Fruit fly (Drosophila melanogaster) whole organism, embryonic: ENCODE data around the gene lute.

Source experiments
- CG10321 ChIP-seq: fragments of 200-800 bp; sonication (Bioruptor generic); IDR thresholded peaks from 2 replicates; pipeline ENCODE4 v1.3.6; 2022; ENCODE audit warnings: missing biosample characterization, missing genetic modification characterization
- CG10431 ChIP-seq: fragments of 200-800 bp; sonication (Bioruptor generic); optimal IDR thresholded peaks from 3 replicates; lab custom pipeline; 2018; ENCODE audit warnings: missing biosample characterization, mild to moderate bottlenecking, missing genetic modification characterization
- CG11560 ChIP-seq: fragments of 200-800 bp; sonication (Bioruptor generic); IDR thresholded peaks from 3 replicates; pipeline ENCODE4 v1.3.6; 2022; ENCODE audit warnings: missing biosample characterization, missing genetic modification characterization
- CG13775 ChIP-seq: fragments of 200-800 bp; sonication (Bioruptor generic); optimal IDR thresholded peaks from 3 replicates; lab custom pipeline; 2017; ENCODE audit warnings: missing biosample characterization, mild to moderate bottlenecking, missing genetic modification characterization
- CG15514 ChIP-seq: fragments of 200-800 bp; sonication (Bioruptor generic); optimal IDR thresholded peaks from 3 replicates; lab custom pipeline; 2017; ENCODE audit warnings: missing biosample characterization, missing genetic modification characterization, mild to moderate bottlenecking, moderate library complexity, missing genetic modification reagents
- CG1602 ChIP-seq: fragments of 200-800 bp; sonication (Bioruptor generic); optimal IDR thresholded peaks from 3 replicates; lab custom pipeline; 2016; ENCODE audit warnings: missing biosample characterization, missing genetic modification characterization
- CG17328 ChIP-seq: fragments of 200-800 bp; sonication (Bioruptor generic); IDR thresholded peaks from 2 replicates; pipeline ENCODE4 v1.3.6; 2022; ENCODE audit warnings: missing biosample characterization, missing genetic modification characterization
- CG2129 ChIP-seq: fragments of 200-800 bp; sonication (Bioruptor generic); IDR thresholded peaks from 2 replicates; pipeline ENCODE4 v1.3.6; 2022; ENCODE audit warnings: missing biosample characterization, missing genetic modification characterization; ENCODE audit not compliant: partially characterized antibody
- CG2875 ChIP-seq: fragments of 200-800 bp; sonication (Bioruptor generic); optimal IDR thresholded peaks from 2 replicates; lab custom pipeline; 2017; ENCODE audit warnings: missing biosample characterization, mild to moderate bottlenecking, missing genetic modification characterization, missing genetic modification reagents
- CG3163 ChIP-seq: fragments of 200-800 bp; sonication (Bioruptor generic); optimal IDR thresholded peaks from 3 replicates; lab custom pipeline; 2016; ENCODE audit warnings: missing biosample characterization, missing genetic modification characterization
- CG32772 ChIP-seq: fragments of 200-800 bp; sonication (Bioruptor generic); IDR thresholded peaks from 2 replicates; pipeline ENCODE4 v1.3.6; 2022; ENCODE audit warnings: missing biosample characterization, missing genetic modification characterization
- CG3281 ChIP-seq: fragments of 200-800 bp; sonication (Bioruptor generic); optimal IDR thresholded peaks from 3 replicates; lab custom pipeline; 2017; ENCODE audit warnings: missing biosample characterization, mild to moderate bottlenecking, missing genetic modification characterization
- CG6791 ChIP-seq: fragments of 200-800 bp; sonication (Bioruptor generic); IDR thresholded peaks from 3 replicates; pipeline ENCODE4 v1.3.6; 2022; ENCODE audit warnings: missing biosample characterization, missing genetic modification characterization; ENCODE audit not compliant: partially characterized antibody
- CG9727 ChIP-seq: fragments of 200-800 bp; sonication (Bioruptor generic); optimal IDR thresholded peaks from 3 replicates; lab custom pipeline; 2017; ENCODE audit warnings: missing biosample characterization, mild to moderate bottlenecking, missing genetic modification characterization
- CkIIα-i1 ChIP-seq: fragments of 200-800 bp; sonication (Bioruptor generic); IDR thresholded peaks from 2 replicates; pipeline ENCODE4 v1.3.6; 2022; ENCODE audit warnings: missing biosample characterization, missing genetic modification characterization
- Dad ChIP-seq: fragments of 200-800 bp; sonication (Bioruptor generic); optimal IDR thresholded peaks from 3 replicates; lab custom pipeline; 2016; ENCODE audit warnings: missing biosample characterization, missing genetic modification characterization
- Dek ChIP-seq: fragments of 200-800 bp; sonication (Bioruptor generic); optimal IDR thresholded peaks from 3 replicates; lab custom pipeline; 2019; ENCODE audit warnings: missing biosample characterization, mild to moderate bottlenecking, missing genetic modification characterization, moderate library complexity
- Dll ChIP-seq: fragments of 200-800 bp; sonication (Bioruptor generic); IDR thresholded peaks from 4 replicates; pipeline ENCODE4 v1.3.6; 2022; ENCODE audit warnings: missing biosample characterization, missing genetic modification characterization; ENCODE audit not compliant: partially characterized antibody
- Doc2 ChIP-seq: fragments of 200-800 bp; sonication (Bioruptor generic); IDR thresholded peaks from 2 replicates; pipeline ENCODE4 v1.3.6; 2022; ENCODE audit warnings: missing biosample characterization, missing genetic modification characterization
- Drgx ChIP-seq: fragments of 200-800 bp; sonication (Bioruptor generic); IDR thresholded peaks from 2 replicates; pipeline ENCODE4 v1.3.6; 2022; ENCODE audit warnings: missing biosample characterization, missing genetic modification characterization
- Gsc ChIP-seq: fragments of 200-800 bp; sonication (Bioruptor generic); IDR thresholded peaks from 2 replicates; pipeline ENCODE4 v1.3.6; 2022; ENCODE audit warnings: missing biosample characterization, missing genetic modification characterization
- H2.0 ChIP-seq: fragments of 200-800 bp; sonication (Bioruptor generic); IDR thresholded peaks from 2 replicates; pipeline ENCODE4 v1.3.6; 2022; ENCODE audit warnings: missing biosample characterization, missing genetic modification characterization
- Hr39 ChIP-seq: fragments of >200 bp; optimal IDR thresholded peaks from 2 replicates; lab custom pipeline; 2017
- Hr78 ChIP-seq, 2 experiments: fragments of 200-800 bp in 1 of 2; fragments of >200 bp in 1 of 2; sonication (Bioruptor generic) in 1 of 2; optimal IDR thresholded peaks; 2 replicates each; lab custom pipeline; 2017 to 2019; ENCODE audit warnings: missing biosample characterization in 2 of 2, missing genetic modification characterization in 2 of 2, mild to moderate bottlenecking in 1 of 2, moderate library complexity in 1 of 2
- Hsf ChIP-seq: fragments of 200-800 bp; sonication (Bioruptor generic); optimal IDR thresholded peaks from 3 replicates; lab custom pipeline; 2016; ENCODE audit warnings: missing biosample characterization, missing genetic modification characterization
- Nf-YB ChIP-seq: fragments of 200-800 bp; sonication (Bioruptor generic); optimal IDR thresholded peaks from 3 replicates; lab custom pipeline; 2019; ENCODE audit warnings: missing biosample characterization, mild to moderate bottlenecking, missing genetic modification characterization, moderate library complexity
- Nf-YC ChIP-seq: fragments of 200-800 bp; optimal IDR thresholded peaks from 3 replicates; lab custom pipeline; 2019; ENCODE audit warnings: missing biosample characterization, mild to moderate bottlenecking, missing genetic modification characterization, moderate library complexity
- Pdp1 ChIP-seq, 2 experiments: fragments of 200-800 bp; sonication (Bioruptor generic); optimal IDR thresholded peaks; 3 replicates each; lab custom pipeline; 2016; ENCODE audit warnings: missing biosample characterization in 2 of 2, missing genetic modification characterization in 2 of 2, mild to moderate bottlenecking in 1 of 2, moderate library complexity in 1 of 2
- Side ChIP-seq: fragments of 200-800 bp; sonication (Bioruptor generic); optimal IDR thresholded peaks from 2 replicates; lab custom pipeline; 2016; ENCODE audit warnings: missing biosample characterization, missing genetic modification characterization
- az2 ChIP-seq: fragments of 200-800 bp; sonication (Bioruptor generic); optimal IDR thresholded peaks from 3 replicates; lab custom pipeline; 2016; ENCODE audit warnings: missing biosample characterization, missing genetic modification characterization
- chn ChIP-seq: fragments of 200-800 bp; sonication (Bioruptor generic); optimal IDR thresholded peaks from 2 replicates; lab custom pipeline; 2016; ENCODE audit warnings: missing biosample characterization, missing genetic modification characterization
- crol ChIP-seq: fragments of 200-800 bp; sonication (Bioruptor generic); IDR thresholded peaks from 2 replicates; pipeline ENCODE4 v1.3.6; 2022; ENCODE audit warnings: missing biosample characterization, missing genetic modification characterization
- dimm ChIP-seq: fragments of 200-800 bp; sonication (Bioruptor generic); IDR thresholded peaks from 2 replicates; pipeline ENCODE4 v1.3.6; 2022; ENCODE audit warnings: missing biosample characterization, missing genetic modification characterization
- dmrt11E ChIP-seq: fragments of 200-800 bp; sonication (Bioruptor generic); optimal IDR thresholded peaks from 3 replicates; lab custom pipeline; 2018; ENCODE audit warnings: missing biosample characterization, mild to moderate bottlenecking, missing genetic modification characterization, moderate library complexity
- esg ChIP-seq: fragments of 200-800 bp; sonication (Bioruptor generic); conservative IDR thresholded peaks from 2 replicates; pipeline ENCODE4 v1.3.6; 2022; ENCODE audit warnings: missing biosample characterization, missing genetic modification characterization
- fd3F ChIP-seq: fragments of 200-800 bp; sonication (Bioruptor generic); optimal IDR thresholded peaks from 2 replicates; lab custom pipeline; 2018; ENCODE audit warnings: missing biosample characterization, mild to moderate bottlenecking, missing genetic modification characterization, moderate library complexity
- gce ChIP-seq: fragments of 200-800 bp; sonication (Bioruptor generic); IDR thresholded peaks from 3 replicates; pipeline ENCODE4 v1.3.6; 2022; ENCODE audit warnings: missing biosample characterization, missing genetic modification characterization
- grn ChIP-seq: fragments of 200-800 bp; sonication (Bioruptor generic); optimal IDR thresholded peaks from 3 replicates; lab custom pipeline; 2017; ENCODE audit warnings: missing biosample characterization, missing genetic modification characterization
- gt ChIP-seq: fragments of 200-800 bp; sonication (Bioruptor generic); IDR thresholded peaks from 2 replicates; pipeline ENCODE4 v1.3.6; 2022; ENCODE audit warnings: missing biosample characterization, missing genetic modification characterization
- h ChIP-seq: fragments of >200 bp; optimal IDR thresholded peaks from 2 replicates; lab custom pipeline; 2017
- hbn ChIP-seq: fragments of 200-800 bp; sonication (Bioruptor generic); IDR thresholded peaks from 2 replicates; pipeline ENCODE4 v1.3.6; 2022; ENCODE audit warnings: missing biosample characterization, missing genetic modification characterization; ENCODE audit not compliant: partially characterized antibody
- klu ChIP-seq: fragments of 200-800 bp; sonication (Bioruptor generic); IDR thresholded peaks from 2 replicates; pipeline ENCODE4 v1.3.6; 2022; ENCODE audit warnings: missing biosample characterization, missing genetic modification characterization
- oc ChIP-seq: fragments of 200-800 bp; sonication (Bioruptor generic); optimal IDR thresholded peaks from 2 replicates; lab custom pipeline; 2018; ENCODE audit warnings: missing biosample characterization, mild to moderate bottlenecking, missing genetic modification characterization, moderate library complexity
- phol ChIP-seq: fragments of 200-800 bp; sonication (Bioruptor generic); optimal IDR thresholded peaks from 3 replicates; lab custom pipeline; 2018; ENCODE audit warnings: missing biosample characterization, mild to moderate bottlenecking, missing genetic modification characterization, moderate library complexity
- shn ChIP-seq: fragments of 200-800 bp; sonication (Bioruptor generic); optimal IDR thresholded peaks from 3 replicates; lab custom pipeline; 2016; ENCODE audit warnings: missing biosample characterization, missing genetic modification characterization
- slbo ChIP-seq: fragments of 200-800 bp; sonication (Bioruptor generic); IDR thresholded peaks from 2 replicates; pipeline ENCODE4 v1.3.6; 2022; ENCODE audit warnings: missing biosample characterization, missing genetic modification characterization
- slou ChIP-seq: fragments of 200-800 bp; sonication (Bioruptor generic); optimal IDR thresholded peaks from 3 replicates; lab custom pipeline; 2016; ENCODE audit warnings: missing biosample characterization, missing genetic modification characterization
- trem ChIP-seq: fragments of 200-800 bp; optimal IDR thresholded peaks from 3 replicates; lab custom pipeline; 2019; ENCODE audit warnings: missing biosample characterization, mild to moderate bottlenecking, missing genetic modification characterization, moderate library complexity
- ttk ChIP-seq: fragments of 200-800 bp; sonication (Bioruptor generic); IDR thresholded peaks from 2 replicates; pipeline ENCODE4 v2.1.2; 2022; ENCODE audit warnings: missing biosample characterization, missing genetic modification characterization
- zen ChIP-seq: fragments of 200-800 bp; sonication (Bioruptor generic); optimal IDR thresholded peaks from 3 replicates; lab custom pipeline; 2018; ENCODE audit warnings: missing biosample characterization, mild to moderate bottlenecking, missing genetic modification characterization, moderate library complexity

lute gene

DNA sequence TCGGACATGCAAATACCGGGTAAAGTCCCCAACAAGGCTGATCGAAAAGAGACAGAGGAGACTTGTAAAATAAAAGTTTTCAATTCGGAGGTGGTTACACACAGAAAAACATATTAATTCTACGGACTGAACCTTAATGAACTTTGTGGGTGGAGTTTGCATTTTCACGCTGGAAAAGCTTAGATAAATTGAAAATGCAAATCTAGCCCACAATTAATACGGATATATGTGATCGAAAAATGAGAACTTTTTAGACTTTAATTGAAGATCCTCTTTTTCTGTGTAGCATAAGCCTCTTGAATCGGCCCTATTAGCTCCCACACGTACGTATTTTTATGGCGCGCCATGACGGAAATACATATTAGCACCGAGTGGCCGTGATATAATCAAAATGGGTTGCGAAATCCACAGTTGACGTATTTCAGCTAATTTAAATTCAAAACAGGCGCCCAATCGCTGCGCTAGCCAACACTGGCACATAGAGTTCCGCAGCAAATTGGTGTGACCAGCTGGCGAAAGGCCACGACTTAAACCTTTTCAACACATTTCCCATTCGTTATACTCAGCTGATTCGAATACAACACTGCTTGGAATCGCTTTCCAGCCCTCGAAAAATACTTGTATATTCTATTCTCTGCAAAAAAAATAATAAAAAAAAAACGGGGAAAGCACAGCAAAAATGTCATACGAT is 5.7 kb downstream of the lute start (continued):
- TF ChIP-seq dimm: no peak
- peak; percentile 58 for TF ChIP-seq slbo
- 0 out of 4 replicates have a peak, but pooled peaks have one; percentile 37 for TF ChIP-seq Dll (GFP tag; lab: Robert Waterston, UW)
- TF ChIP-seq CG2875 (GFP tag; lab: Kevin White, UChicago): peak; percentile 34
- no peak for TF ChIP-seq klu (GFP tag; lab: Robert Waterston, UW)
- TF ChIP-seq Gsc (GFP tag; lab: Robert Waterston, UW): no peak
- peak; percentile 38 for TF ChIP-seq CG13775 (GFP tag; lab: Kevin White, UChicago)
- peak; percentile 45; the same call in 1 of the 2 replicates for TF ChIP-seq Drgx (GFP tag; lab: Robert Waterston, UW)
- TF ChIP-seq CG9727: peak; percentile 46
- peak; percentile 59 for TF ChIP-seq phol (tag; lab: Kevin White, UChicago)
- TF ChIP-seq CG1602 (GFP tag; lab: Kevin White, UChicago): no peak
- TF ChIP-seq CG3163 (GFP tag; lab: Kevin White, UChicago): peak; percentile 58
- 0 out of 2 replicates have a peak, but pooled peaks have one; percentile 7 for TF ChIP-seq CG10321
- TF ChIP-seq CG32772 (GFP tag; lab: Robert Waterston, UW): peak; percentile 71
- peak; percentile 73 for TF ChIP-seq Dad (GFP tag; lab: Kevin White, UChicago)
- no peak for TF ChIP-seq slou (GFP tag; lab: Kevin White, UChicago)
- TF ChIP-seq Hr78 (GFP tag; optimal IDR thresholded peaks at IDR 0.05; lab: Kevin White, UChicago): no peak
- no peak for TF ChIP-seq CkIIα-i1 (GFP tag; lab: Robert Waterston, UW)
- peak; percentile 52 for TF ChIP-seq Hsf (GFP tag; lab: Kevin White, UChicago)
- TF ChIP-seq CG15514 (GFP tag; lab: Kevin White, UChicago): peak; percentile 91
- TF ChIP-seq CG10431: peak; percentile 4
- peak; percentile 48; the same call in 1 of the 2 replicates for TF ChIP-seq esg (GFP tag; lab: Robert Waterston, UW)
- TF ChIP-seq Doc2 (GFP tag; lab: Robert Waterston, UW): no peak
- no peak for TF ChIP-seq H2.0 (GFP tag; lab: Robert Waterston, UW)
- peak; percentile 65 for TF ChIP-seq Side (GFP tag; lab: Kevin White, UChicago)
- TF ChIP-seq crol (GFP tag; lab: Robert Waterston, UW): no peak
- TF ChIP-seq fd3F (GFP tag; lab: Kevin White, UChicago): peak; percentile 67
- TF ChIP-seq trem (tag; lab: Kevin White, UChicago): peak; percentile 51
- TF ChIP-seq h (lab: Kevin White, UChicago): no peak
- peak; percentile 46; the same call in 1 of the 3 replicates for TF ChIP-seq gce
- TF ChIP-seq CG6791 (GFP tag; lab: Robert Waterston, UW): peak; percentile 60; the same call in 1 of the 3 replicates
- TF ChIP-seq Pdp1 (GFP tag; optimal IDR thresholded peaks at IDR 0.05; lab: Kevin White, UChicago): peak; percentile 34 to 81
- TF ChIP-seq Nf-YB (GFP tag; lab: Kevin White, UChicago): no peak
- TF ChIP-seq CG17328: peak; percentile 7; the same call in 1 of the 2 replicates
- TF ChIP-seq ttk (GFP tag; lab: Robert Waterston, UW): peak; percentile 35; the same call in 1 of the 2 replicates
- no peak for TF ChIP-seq CG2129 (GFP tag; lab: Robert Waterston, UW)
- no peak for TF ChIP-seq oc (tag; lab: Kevin White, UChicago)
- TF ChIP-seq dmrt11E: peak; percentile 16
- peak; percentile 20 for TF ChIP-seq az2 (GFP tag; lab: Kevin White, UChicago)
- TF ChIP-seq CG3281: peak; percentile 71
- no peak for TF ChIP-seq grn (GFP tag; lab: Kevin White, UChicago)
- peak; percentile 22 for TF ChIP-seq shn (GFP tag; lab: Kevin White, UChicago)
- peak; percentile 40 for TF ChIP-seq Dek
- peak; percentile 21 for TF ChIP-seq zen (tag; lab: Kevin White, UChicago)
- TF ChIP-seq Nf-YC (tag; lab: Kevin White, UChicago): peak; percentile 24
- no peak for TF ChIP-seq gt
- TF ChIP-seq hbn: no peak
- TF ChIP-seq Hr39 (lab: Kevin White, UChicago): no peak
- TF ChIP-seq CG11560: no peak
- TF ChIP-seq chn (GFP tag; lab: Kevin White, UChicago): peak; percentile 66
